Worm (Caenorhabditis elegans) whole organism, L3 larva: Measurements from ENCODE around the gene F23F1.2.
A peak's percentile ranks its signal among the peaks of the same experiment; 100 is the strongest.

Experiments used
- R02D3.7 ChIP-seq: fragments of 150-350 bp; optimal IDR thresholded peaks from 2 replicates; lab custom pipeline; 2014; ENCODE audit warnings: missing biosample characterization, missing genetic modification characterization
- ZK546.5 ChIP-seq: sonication (generic microtip); optimal IDR thresholded peaks from 2 replicates; lab custom pipeline; 2017; ENCODE audit warnings: missing biosample characterization, missing genetic modification characterization
- aly-2 ChIP-seq: fragments of 150-350 bp; optimal IDR thresholded peaks from 2 replicates; lab custom pipeline; 2014; ENCODE audit warnings: missing biosample characterization, missing genetic modification characterization
- ama-1 ChIP-seq: fragments of 150-350 bp; optimal IDR thresholded peaks from 2 replicates; lab custom pipeline; 2018
- ceh-16 ChIP-seq: sonication (generic microtip); optimal IDR thresholded peaks from 2 replicates; lab custom pipeline; 2017; ENCODE audit warnings: missing biosample characterization, missing genetic modification characterization
- ceh-28 ChIP-seq: fragments of 150-350 bp; optimal IDR thresholded peaks from 2 replicates; lab custom pipeline; 2014; ENCODE audit warnings: missing biosample characterization, missing genetic modification reagents, missing genetic modification characterization
- ceh-82 ChIP-seq: fragments of 150-350 bp; optimal IDR thresholded peaks from 2 replicates; lab custom pipeline; 2014; ENCODE audit warnings: missing biosample characterization, missing genetic modification characterization
- ceh-9 ChIP-seq: sonication (generic microtip); optimal IDR thresholded peaks from 2 replicates; lab custom pipeline; 2018; ENCODE audit warnings: missing biosample characterization, missing genetic modification characterization
- daf-12 ChIP-seq: fragments of 150-350 bp; optimal IDR thresholded peaks from 2 replicates; lab custom pipeline; 2014; ENCODE audit warnings: missing biosample characterization, missing genetic modification reagents, missing genetic modification characterization
- egl-27 ChIP-seq: sonication (generic microtip); optimal IDR thresholded peaks from 4 replicates; lab custom pipeline; 2017; ENCODE audit warnings: missing biosample characterization, missing genetic modification reagents, missing genetic modification characterization
- egl-5 ChIP-seq: fragments of 150-350 bp; optimal IDR thresholded peaks from 2 replicates; lab custom pipeline; 2017; ENCODE audit warnings: missing biosample characterization, missing genetic modification reagents, missing genetic modification characterization, inconsistent platforms
- elt-1 ChIP-seq: fragments of 150-350 bp; optimal IDR thresholded peaks from 2 replicates; lab custom pipeline; 2014; ENCODE audit warnings: missing biosample characterization, missing genetic modification characterization
- elt-2 ChIP-seq: sonication (generic microtip); optimal IDR thresholded peaks from 2 replicates; lab custom pipeline; 2016; ENCODE audit warnings: missing genetic modification reagents, mild to moderate bottlenecking, missing genetic modification characterization, missing compliant biosample characterization
- elt-3 ChIP-seq, 3 experiments: fragments of 150-350 bp in 1 of 3; sonication (generic microtip) in 2 of 3; optimal IDR thresholded peaks; 2 replicates in 2 of 3; 4 replicates in 1 of 3; lab custom pipeline; 2014 to 2017; ENCODE audit warnings: missing biosample characterization in 3 of 3, missing genetic modification characterization in 3 of 3
- eor-1 ChIP-seq, 2 experiments: fragments of 150-350 bp; optimal IDR thresholded peaks; 2 replicates each; lab custom pipeline; 2014 to 2018; ENCODE audit warnings: missing biosample characterization in 2 of 2, missing genetic modification characterization in 2 of 2
- fkh-10 ChIP-seq: sonication (generic microtip); optimal IDR thresholded peaks from 2 replicates; lab custom pipeline; 2017; ENCODE audit warnings: missing biosample characterization, missing genetic modification reagents, missing genetic modification characterization
- fkh-2 ChIP-seq: fragments of 150-350 bp; optimal IDR thresholded peaks from 2 replicates; lab custom pipeline; 2014; ENCODE audit warnings: missing biosample characterization, missing genetic modification reagents, missing genetic modification characterization
- fos-1 ChIP-seq: fragments of 150-350 bp; optimal IDR thresholded peaks from 2 replicates; lab custom pipeline; 2014; ENCODE audit warnings: missing biosample characterization, missing genetic modification characterization
- hmg-11 ChIP-seq: sonication (generic microtip); optimal IDR thresholded peaks from 2 replicates; lab custom pipeline; 2016; ENCODE audit warnings: missing genetic modification characterization, missing compliant biosample characterization
- lin-15B ChIP-seq: fragments of 150-350 bp; optimal IDR thresholded peaks from 2 replicates; lab custom pipeline; 2014; ENCODE audit warnings: missing biosample characterization, missing genetic modification characterization
- lin-39 ChIP-seq: fragments of 150-350 bp; optimal IDR thresholded peaks from 2 replicates; lab custom pipeline; 2018; ENCODE audit warnings: missing biosample characterization, missing genetic modification reagents, missing genetic modification characterization
- lsy-12 ChIP-seq: sonication (generic microtip); optimal IDR thresholded peaks from 2 replicates; lab custom pipeline; 2016; ENCODE audit warnings: mild to moderate bottlenecking, missing genetic modification characterization, missing compliant biosample characterization
- mdl-1 ChIP-seq: fragments of 150-350 bp; optimal IDR thresholded peaks from 2 replicates; lab custom pipeline; 2014; ENCODE audit warnings: missing biosample characterization, missing genetic modification characterization
- nhr-11 ChIP-seq: fragments of 150-350 bp; optimal IDR thresholded peaks from 2 replicates; lab custom pipeline; 2014; ENCODE audit warnings: missing biosample characterization, missing genetic modification characterization
- nhr-12 ChIP-seq: fragments of 150-350 bp; optimal IDR thresholded peaks from 2 replicates; lab custom pipeline; 2014; ENCODE audit warnings: missing biosample characterization, missing genetic modification characterization
- nhr-23 ChIP-seq: fragments of 150-350 bp; optimal IDR thresholded peaks from 2 replicates; lab custom pipeline; 2014; ENCODE audit warnings: missing biosample characterization, missing genetic modification reagents, missing genetic modification characterization
- nhr-237 ChIP-seq: fragments of 150-350 bp; optimal IDR thresholded peaks from 2 replicates; lab custom pipeline; 2014; ENCODE audit warnings: missing biosample characterization, missing genetic modification characterization
- nhr-25 ChIP-seq: sonication (generic microtip); optimal IDR thresholded peaks from 2 replicates; lab custom pipeline; 2017; ENCODE audit warnings: missing biosample characterization, missing genetic modification characterization
- nhr-43 ChIP-seq: sonication (generic microtip); optimal IDR thresholded peaks from 2 replicates; lab custom pipeline; 2016; ENCODE audit warnings: mild to moderate bottlenecking, missing genetic modification characterization, missing compliant biosample characterization; ENCODE audit not compliant: poor library complexity, severe bottlenecking
- nhr-67 ChIP-seq: fragments of 150-350 bp; optimal IDR thresholded peaks from 2 replicates; lab custom pipeline; 2014; ENCODE audit warnings: missing biosample characterization, missing genetic modification characterization
- nhr-76 ChIP-seq: fragments of 150-350 bp; sonication (generic microtip); optimal IDR thresholded peaks from 5 replicates; lab custom pipeline; 2014; ENCODE audit warnings: missing biosample characterization, missing genetic modification characterization
- nhr-77 ChIP-seq: fragments of 150-350 bp; optimal IDR thresholded peaks from 2 replicates; lab custom pipeline; 2014; ENCODE audit warnings: missing biosample characterization, missing genetic modification characterization
- pha-4 ChIP-seq: fragments of 150-350 bp; optimal IDR thresholded peaks from 2 replicates; lab custom pipeline; 2014; ENCODE audit warnings: missing biosample characterization, missing genetic modification reagents, missing genetic modification characterization
- pqm-1 ChIP-seq: fragments of 150-350 bp; optimal IDR thresholded peaks from 2 replicates; lab custom pipeline; 2017; ENCODE audit warnings: missing biosample characterization, missing genetic modification characterization, inconsistent platforms
- sea-2 ChIP-seq: fragments of 150-350 bp; sonication (generic microtip); optimal IDR thresholded peaks from 4 replicates; lab custom pipeline; 2014; ENCODE audit warnings: missing biosample characterization, missing genetic modification reagents, missing genetic modification characterization
- skn-1 ChIP-seq: fragments of 150-350 bp; optimal IDR thresholded peaks from 2 replicates; lab custom pipeline; 2014; ENCODE audit warnings: missing biosample characterization, missing genetic modification characterization
- snpc-4 ChIP-seq: fragments of 150-350 bp; optimal IDR thresholded peaks from 2 replicates; lab custom pipeline; 2014; ENCODE audit warnings: missing biosample characterization, missing genetic modification characterization
- tbx-2 ChIP-seq: sonication (generic microtip); optimal IDR thresholded peaks from 2 replicates; lab custom pipeline; 2016; ENCODE audit warnings: mild to moderate bottlenecking, missing genetic modification characterization, missing compliant biosample characterization
- unc-39 ChIP-seq: sonication (generic microtip); optimal IDR thresholded peaks from 4 replicates; lab custom pipeline; 2017; ENCODE audit warnings: missing biosample characterization, missing genetic modification characterization
- unc-62 ChIP-seq: fragments of 150-350 bp; sonication (generic microtip); optimal IDR thresholded peaks from 4 replicates; lab custom pipeline; 2014; ENCODE audit warnings: missing biosample characterization, missing genetic modification reagents, missing genetic modification characterization
- zag-1 ChIP-seq: fragments of 150-350 bp; optimal IDR thresholded peaks from 2 replicates; lab custom pipeline; 2014; ENCODE audit warnings: missing biosample characterization, missing genetic modification characterization
- ztf-11 ChIP-seq: fragments of 150-350 bp; optimal IDR thresholded peaks from 2 replicates; lab custom pipeline; 2014; ENCODE audit warnings: missing biosample characterization, missing genetic modification characterization
- ztf-4 ChIP-seq: fragments of 150-350 bp; optimal IDR thresholded peaks from 2 replicates; lab custom pipeline; 2014; ENCODE audit warnings: missing biosample characterization, missing genetic modification characterization

The F23F1.2 gene

ce11 chrII:47280-47679 is 13.3 kb downstream of the F23F1.2 start, which contains the start of gene C23H3.5:
Gene C23H3.5, plus strand, starts transcription at chrII:47580.
- no peak for TF ChIP-seq eor-1 (tag; optimal IDR thresholded peaks at IDR 0.05; lab: Kevin White, UChicago)
- TF ChIP-seq elt-1 (tag; lab: Kevin White, UChicago): no peak
- TF ChIP-seq mdl-1 (tag; lab: Kevin White, UChicago): no peak
- no peak for TF ChIP-seq tbx-2 (tag; lab: Kevin White, UChicago)
- no peak for TF ChIP-seq fkh-2
- no peak for TF ChIP-seq ceh-28 (tag; lab: Kevin White, UChicago)
- no peak for TF ChIP-seq sea-2 (GFP tag; lab: Kevin White, UChicago)
- no peak for TF ChIP-seq nhr-25 (tag; lab: Kevin White, UChicago)
- no peak for TF ChIP-seq egl-27 (tag; lab: Kevin White, UChicago)
- TF ChIP-seq aly-2 (tag; lab: Kevin White, UChicago): no peak
- TF ChIP-seq pha-4 (tag; lab: Kevin White, UChicago): no peak
- TF ChIP-seq nhr-11: no peak
- TF ChIP-seq ceh-9 (tag; lab: Kevin White, UChicago): no peak
- TF ChIP-seq nhr-77 (tag; lab: Kevin White, UChicago): no peak

ce11 chrII:50862-51261 is 16.9 kb downstream of the F23F1.2 start:
- TF ChIP-seq ztf-4 (tag; lab: Kevin White, UChicago) (no peak), elt-2 (tag; lab: Kevin White, UChicago) (peak; percentile 44), lin-15B (no peak), nhr-76 (no peak), ceh-28 (tag; lab: Kevin White, UChicago) (peak; percentile 19), ZK546.5 (tag; lab: Kevin White, UChicago) (no peak), nhr-23 (no peak), skn-1 (no peak), ama-1 (lab: Kevin White, UChicago) (no peak), daf-12 (tag; lab: Kevin White, UChicago) (no peak), egl-5 (no peak), ceh-9 (tag; lab: Kevin White, UChicago) (no peak), eor-1 (tag; optimal IDR thresholded peaks at IDR 0.05; lab: Kevin White, UChicago) (no peak), snpc-4 (tag; lab: Kevin White, UChicago) (no peak), hmg-11 (no peak), pqm-1 (tag; lab: Kevin White, UChicago) (peak; percentile 61)

- TF ChIP-seq elt-3 (tag; optimal IDR thresholded peaks at IDR 0.05; lab: Kevin White, UChicago) (no peak), ztf-11 (tag; lab: Kevin White, UChicago) (no peak), ZK546.5 (tag; lab: Kevin White, UChicago) (no peak), nhr-43 (tag; lab: Kevin White, UChicago) (no peak), hmg-11 (no peak), ceh-9 (tag; lab: Kevin White, UChicago) (no peak), nhr-67 (no peak), fkh-10 (GFP tag; lab: Kevin White, UChicago) (no peak), egl-5 (no peak), ama-1 (lab: Kevin White, UChicago) (no peak), nhr-12 (no peak), ceh-16 (tag; lab: Kevin White, UChicago) (no peak), ceh-82 (no peak)
Measured at ce11 chrII:51352-51751, 17.3 kb downstream of the F23F1.2 start, which contains the start of gene sptl-1. Gene sptl-1, plus strand, starts transcription at chrII:51652.

- TF ChIP-seq nhr-12 (no peak), R02D3.7 (tag; lab: Kevin White, UChicago) (no peak), eor-1 (tag; optimal IDR thresholded peaks at IDR 0.05; lab: Kevin White, UChicago) (no peak), ceh-9 (tag; lab: Kevin White, UChicago) (no peak), nhr-11 (no peak), zag-1 (no peak), elt-1 (tag; lab: Kevin White, UChicago) (no peak)
- TF ChIP-seq, all 47 proteins: peak for 0
Measured at ce11 chrII:55204-55603, 21.2 kb downstream of the F23F1.2 start, which contains the start of gene tre-5. Gene tre-5, minus strand, starts transcription at chrII:55304.

ce11 chrII:57370-57769 is 23.4 kb downstream of the F23F1.2 start, which contains the start of gene ascc-1:
Gene ascc-1, plus strand, starts transcription at chrII:57670.
- TF ChIP-seq lsy-12 (tag; lab: Kevin White, UChicago) (no peak), unc-62 (no peak), ama-1 (lab: Kevin White, UChicago) (no peak), hmg-11 (no peak), eor-1 (tag; optimal IDR thresholded peaks at IDR 0.05; lab: Kevin White, UChicago) (no peak), lin-39 (tag; lab: Kevin White, UChicago) (no peak), ceh-82 (no peak), ceh-9 (tag; lab: Kevin White, UChicago) (no peak), nhr-11 (no peak), sea-2 (GFP tag; lab: Kevin White, UChicago) (no peak), ztf-4 (tag; lab: Kevin White, UChicago) (no peak), nhr-25 (tag; lab: Kevin White, UChicago) (no peak), lin-15B (no peak), elt-1 (tag; lab: Kevin White, UChicago) (no peak), nhr-77 (tag; lab: Kevin White, UChicago) (no peak), fos-1 (no peak), ZK546.5 (tag; lab: Kevin White, UChicago) (no peak), nhr-237 (tag; lab: Kevin White, UChicago) (no peak), unc-39 (tag; lab: Kevin White, UChicago) (no peak), R02D3.7 (tag; lab: Kevin White, UChicago) (no peak)
